Worm (Caenorhabditis elegans): ENCODE results near the gene hrg-4.

Gene hrg-4

ce11 chrIV:11038665-11039064, 7.9 kb upstream of the hrg-4 start:
- TF ChIP-seq M03D4.4 (tag; optimal IDR thresholded peaks at IDR 0.05), result no peak
- TF ChIP-seq nhr-28 (tag; optimal IDR thresholded peaks at IDR 0.05), result no peak
- TF ChIP-seq lsy-2 (tag; optimal IDR thresholded peaks at IDR 0.05), result no peak
- TF ChIP-seq sptf-1 (tag; optimal IDR thresholded peaks at IDR 0.05), result no peak
- TF ChIP-seq nhr-76 (tag; optimal IDR thresholded peaks at IDR 0.05), result no peak
- peak; percentile 7 for TF ChIP-seq hlh-1 (tag; optimal IDR thresholded peaks at IDR 0.05)
- no peak for TF ChIP-seq flh-1 (GFP tag; optimal IDR thresholded peaks at IDR 0.05)
- TF ChIP-seq zip-8 (tag; optimal IDR thresholded peaks at IDR 0.05), result no peak
- no peak for TF ChIP-seq blmp-1 (tag; optimal IDR thresholded peaks at IDR 0.05)
- TF ChIP-seq unc-120 (tag; optimal IDR thresholded peaks at IDR 0.05; ENCODE audit: poor library complexity, severe bottlenecking), result no peak
- no peak for TF ChIP-seq drap-1 (GFP tag; optimal IDR thresholded peaks at IDR 0.05)
- no peak for TF ChIP-seq ceh-83 (GFP tag; optimal IDR thresholded peaks at IDR 0.05)
- no peak for TF ChIP-seq ztf-11 (tag; optimal IDR thresholded peaks at IDR 0.05)
- TF ChIP-seq mep-1 (tag; optimal IDR thresholded peaks at IDR 0.05), result no peak
- TF ChIP-seq mab-5 (tag; optimal IDR thresholded peaks at IDR 0.05), result no peak
- peak; percentile 20 for TF ChIP-seq ham-2 (GFP tag; optimal IDR thresholded peaks at IDR 0.05)
- no peak for TF ChIP-seq ceh-39 (tag; optimal IDR thresholded peaks at IDR 0.05)
- TF ChIP-seq ceh-43 (GFP tag; optimal IDR thresholded peaks at IDR 0.05), result no peak
- no peak for TF ChIP-seq sem-2 (GFP tag; optimal IDR thresholded peaks at IDR 0.05)
- TF ChIP-seq nhr-12 (tag; optimal IDR thresholded peaks at IDR 0.05), result no peak
- peak; percentile 13 for TF ChIP-seq ces-1 (GFP tag; optimal IDR thresholded peaks at IDR 0.05)

- TF ChIP-seq blmp-1 (tag; optimal IDR thresholded peaks at IDR 0.05) (no peak), snpc-4 (tag; optimal IDR thresholded peaks at IDR 0.05) (no peak), sptf-1 (tag; optimal IDR thresholded peaks at IDR 0.05) (no peak), sem-2 (GFP tag; optimal IDR thresholded peaks at IDR 0.05) (no peak), hlh-1 (tag; optimal IDR thresholded peaks at IDR 0.05) (no peak), mep-1 (tag; optimal IDR thresholded peaks at IDR 0.05) (no peak), nhr-2 (tag; optimal IDR thresholded peaks at IDR 0.05) (no peak), cnd-1 (tag; optimal IDR thresholded peaks at IDR 0.05) (no peak), ceh-83 (GFP tag; optimal IDR thresholded peaks at IDR 0.05) (no peak), drap-1 (GFP tag; optimal IDR thresholded peaks at IDR 0.05) (no peak), ces-1 (GFP tag; optimal IDR thresholded peaks at IDR 0.05) (no peak), mls-2 (tag; optimal IDR thresholded peaks at IDR 0.05) (no peak), zip-8 (tag; optimal IDR thresholded peaks at IDR 0.05) (no peak), lin-13 (tag; optimal IDR thresholded peaks at IDR 0.05) (no peak), lsy-2 (tag; optimal IDR thresholded peaks at IDR 0.05) (no peak), ham-2 (GFP tag; optimal IDR thresholded peaks at IDR 0.05) (no peak), flh-1 (GFP tag; optimal IDR thresholded peaks at IDR 0.05) (no peak), nhr-12 (tag; optimal IDR thresholded peaks at IDR 0.05) (no peak), M03D4.4 (tag; optimal IDR thresholded peaks at IDR 0.05) (no peak), nhr-28 (tag; optimal IDR thresholded peaks at IDR 0.05) (no peak)
Measured at ce11 chrIV:11038618-11038664, 7.6 kb upstream of the hrg-4 start, which contains the start of gene kdin-1. TSS of gene kdin-1 (plus strand) at chrIV:11038655.

- TF ChIP-seq flh-1 (GFP tag; optimal IDR thresholded peaks at IDR 0.05) (no peak), M03D4.4 (tag; optimal IDR thresholded peaks at IDR 0.05) (no peak), bed-3 (GFP tag; optimal IDR thresholded peaks at IDR 0.05) (no peak), lin-13 (tag; optimal IDR thresholded peaks at IDR 0.05) (no peak), pha-4 (tag; optimal IDR thresholded peaks at IDR 0.05) (no peak), unc-120 (tag; optimal IDR thresholded peaks at IDR 0.05; ENCODE audit: poor library complexity, severe bottlenecking) (no peak), sem-2 (GFP tag; optimal IDR thresholded peaks at IDR 0.05) (no peak), ztf-11 (tag; optimal IDR thresholded peaks at IDR 0.05) (no peak)
Measured at ce11 chrIV:11038218-11038617, 7.4 kb upstream of the hrg-4 start.

- TF ChIP-seq ces-1 (GFP tag; optimal IDR thresholded peaks at IDR 0.05), result peak; percentile 40
- TF ChIP-seq hlh-1 (tag; optimal IDR thresholded peaks at IDR 0.05), result no peak
Measured at ce11 chrIV:11037118-11037719, 6.4 kb upstream of the hrg-4 start.

ce11 chrIV:11036222-11036621, 5.4 kb upstream of the hrg-4 start, which contains the start of gene fkb-1:
TSS of gene fkb-1 (plus strand) at chrIV:11036582.
- TF ChIP-seq unc-39 (tag; optimal IDR thresholded peaks at IDR 0.05) (no peak), mls-2 (tag; optimal IDR thresholded peaks at IDR 0.05) (no peak), zip-8 (tag; optimal IDR thresholded peaks at IDR 0.05) (no peak), elt-3 (tag; optimal IDR thresholded peaks at IDR 0.05) (no peak), nhr-12 (tag; optimal IDR thresholded peaks at IDR 0.05) (no peak), ceh-83 (GFP tag; optimal IDR thresholded peaks at IDR 0.05) (no peak), sem-2 (GFP tag; optimal IDR thresholded peaks at IDR 0.05) (no peak), blmp-1 (tag; optimal IDR thresholded peaks at IDR 0.05) (no peak), bed-3 (GFP tag; optimal IDR thresholded peaks at IDR 0.05) (no peak), lin-32 (GFP tag; optimal IDR thresholded peaks at IDR 0.05) (no peak), ham-2 (GFP tag; optimal IDR thresholded peaks at IDR 0.05) (no peak), M03D4.4 (tag; optimal IDR thresholded peaks at IDR 0.05) (no peak), ceh-39 (tag; optimal IDR thresholded peaks at IDR 0.05) (no peak), elt-1 (tag; optimal IDR thresholded peaks at IDR 0.05; ENCODE audit: borderline replicate concordance, insufficient read depth) (no peak), lsy-2 (tag; optimal IDR thresholded peaks at IDR 0.05) (no peak), lin-13 (tag; optimal IDR thresholded peaks at IDR 0.05) (peak; percentile 80), nhr-28 (tag; optimal IDR thresholded peaks at IDR 0.05) (no peak), hlh-1 (tag; optimal IDR thresholded peaks at IDR 0.05) (peak; percentile 3), ztf-11 (tag; optimal IDR thresholded peaks at IDR 0.05) (no peak), mab-5 (tag; optimal IDR thresholded peaks at IDR 0.05) (no peak), sptf-1 (tag; optimal IDR thresholded peaks at IDR 0.05) (no peak), cnd-1 (tag; optimal IDR thresholded peaks at IDR 0.05) (no peak), mep-1 (tag; optimal IDR thresholded peaks at IDR 0.05) (peak; percentile 5), unc-120 (tag; optimal IDR thresholded peaks at IDR 0.05; ENCODE audit: poor library complexity, severe bottlenecking) (no peak), tbx-8 (GFP tag; optimal IDR thresholded peaks at IDR 0.05) (no peak), ces-1 (GFP tag; optimal IDR thresholded peaks at IDR 0.05) (no peak)
